Fruit fly (Drosophila melanogaster) S2 (cell line): Measurements from ENCODE around the gene CG4098.

ENCODE experiments used
- CG8478 ChIP-seq: fragments of >200 bp; optimal IDR thresholded peaks from 2 replicates; lab custom pipeline; 2018
- CTCF ChIP-seq, 2 experiments: fragments of >200 bp; optimal IDR thresholded peaks; 2 replicates each; lab custom pipeline; 2018

- TF ChIP-seq CG8478 (lab: Kevin White, UChicago) (no peak), CTCF (optimal IDR thresholded peaks at IDR 0.05; lab: Kevin White, UChicago) (no peak)
These were observed 18.3 kb downstream of the CG4098 start, which contains the start of gene tra for dm6 chr3L:16590860-16591259.
